Worm (Caenorhabditis elegans): Measurements from ENCODE around the gene C17C3.3.

DNA sequence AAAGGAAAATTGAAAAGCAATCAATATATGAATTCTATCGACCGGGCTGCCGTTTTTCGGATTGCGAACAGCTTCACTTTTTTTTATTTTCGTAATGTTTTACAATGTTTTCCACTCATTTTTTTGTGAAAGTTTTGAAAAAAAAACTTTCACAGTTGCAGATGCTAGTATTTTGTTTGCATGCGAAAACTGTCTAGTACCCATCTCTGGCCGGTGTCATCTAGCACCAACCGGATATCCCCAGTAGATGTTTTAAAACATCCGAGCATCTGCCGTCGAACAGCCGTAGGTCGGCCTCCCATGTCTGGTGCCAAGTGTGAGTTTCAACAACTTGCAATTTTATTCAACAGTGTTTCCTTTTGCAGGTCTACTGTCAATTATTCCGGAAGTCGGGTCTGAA, 40.1 kb upstream of the C17C3.3 start, which contains the start of gene ZK177.12:
- TF ChIP-seq pha-4 (tag; optimal IDR thresholded peaks at IDR 0.05) (no peak), nhr-23 (tag; optimal IDR thresholded peaks at IDR 0.05) (no peak), snpc-4 (tag; optimal IDR thresholded peaks at IDR 0.05) (no peak), daf-12 (tag; optimal IDR thresholded peaks at IDR 0.05) (no peak), nhr-67 (tag; optimal IDR thresholded peaks at IDR 0.05) (no peak), nhr-77 (tag; optimal IDR thresholded peaks at IDR 0.05) (no peak), lsy-12 (tag; optimal IDR thresholded peaks at IDR 0.05) (no peak), ama-1 (optimal IDR thresholded peaks at IDR 0.05) (no peak), ZK546.5 (tag; optimal IDR thresholded peaks at IDR 0.05) (no peak), ztf-4 (tag; optimal IDR thresholded peaks at IDR 0.05) (no peak)

Measured in whole organism, L3 larva.